Worm (Caenorhabditis elegans) whole organism, early embryonic: ENCODE measurements around the gene C18D4.3.

Experiments used
- B0310.2 ChIP-seq: sonication (generic microtip); optimal IDR thresholded peaks from 2 replicates; lab custom pipeline; 2016; ENCODE audit warnings: mild to moderate bottlenecking, missing genetic modification characterization, missing compliant biosample characterization
- F13C5.2 ChIP-seq: sonication (generic microtip); optimal IDR thresholded peaks from 2 replicates; lab custom pipeline; 2017; ENCODE audit warnings: mild to moderate bottlenecking, missing genetic modification characterization, inconsistent platforms, missing compliant biosample characterization
- aly-1 ChIP-seq: sonication (generic microtip); optimal IDR thresholded peaks from 2 replicates; lab custom pipeline; 2016; ENCODE audit warnings: missing genetic modification characterization, missing compliant biosample characterization
- ama-1 ChIP-seq: fragments of 150-350 bp; optimal IDR thresholded peaks from 2 replicates; lab custom pipeline; 2014
- ceh-13 ChIP-seq: fragments of 200-800 bp; sonication (Bioruptor generic); optimal IDR thresholded peaks from 2 replicates; lab custom pipeline; 2018; ENCODE audit warnings: mild to moderate bottlenecking, missing genetic modification characterization, missing compliant biosample characterization
- flt-1 ChIP-seq: fragments of 200-800 bp; sonication (Bioruptor generic); IDR thresholded peaks from 2 replicates; pipeline ENCODE4 v1.3.6; 2022; ENCODE audit warnings: missing genetic modification characterization, missing compliant biosample characterization
- hmg-4 ChIP-seq: fragments of 200-800 bp; sonication (Bioruptor generic); optimal IDR thresholded peaks from 2 replicates; lab custom pipeline; 2018; ENCODE audit warnings: mild to moderate bottlenecking, missing genetic modification characterization, missing compliant biosample characterization
- hnd-1 ChIP-seq: sonication (generic microtip); optimal IDR thresholded peaks from 2 replicates; lab custom pipeline; 2016; ENCODE audit warnings: missing genetic modification characterization, missing compliant biosample characterization
- pes-1 ChIP-seq: fragments of 200-800 bp; sonication (Bioruptor generic); IDR thresholded peaks from 2 replicates; pipeline ENCODE4 v1.3.6; 2022; ENCODE audit warnings: missing genetic modification reagents, missing genetic modification characterization, missing compliant biosample characterization
- scrt-1 ChIP-seq: fragments of 200-800 bp; sonication (Bioruptor generic); IDR thresholded peaks from 2 replicates; pipeline ENCODE4 v1.3.6; 2022; ENCODE audit warnings: missing genetic modification characterization, missing compliant biosample characterization
- sea-1 ChIP-seq: fragments of 200-800 bp; sonication (Bioruptor generic); conservative IDR thresholded peaks from 2 replicates; pipeline ENCODE4 v1.3.6; 2022; ENCODE audit warnings: missing genetic modification characterization, missing compliant biosample characterization
- tbx-37 ChIP-seq: fragments of 200-800 bp; sonication (Bioruptor generic); conservative IDR thresholded peaks from 2 replicates; pipeline ENCODE4 v1.3.6; 2022; ENCODE audit warnings: missing genetic modification reagents, missing genetic modification characterization, missing compliant biosample characterization

- TF ChIP-seq aly-1 = no peak
- no peak for TF ChIP-seq sea-1 (GFP tag; lab: Robert Waterston, UW)
- no peak for TF ChIP-seq scrt-1
- TF ChIP-seq B0310.2 (tag; lab: Kevin White, UChicago) = no peak
- no peak for TF ChIP-seq pes-1 (GFP tag; lab: Robert Waterston, UW)
- no peak for TF ChIP-seq tbx-37 (GFP tag; lab: Robert Waterston, UW)
- no peak for TF ChIP-seq ama-1 (lab: Kevin White, UChicago)
- no peak for TF ChIP-seq ceh-13 (GFP tag; lab: Kevin White, UChicago)
- TF ChIP-seq flt-1 (GFP tag; lab: Robert Waterston, UW) = no peak
- no peak for TF ChIP-seq hnd-1 (tag; lab: Kevin White, UChicago)
- no peak for TF ChIP-seq hmg-4 (GFP tag; lab: Kevin White, UChicago)
- no peak for TF ChIP-seq F13C5.2 (tag; lab: Kevin White, UChicago)
These were observed 34.3 kb upstream of the C18D4.3 start, which contains the start of gene C38D9.2 for ce11 chrV:17566850-17567249.
